Worm (Caenorhabditis elegans) whole organism, late embryonic: ENCODE data around the gene nex-3.

Source experiments
- F13H6.1 ChIP-seq: sonication (generic microtip); optimal IDR thresholded peaks from 2 replicates; lab custom pipeline; 2016; ENCODE audit warnings: missing genetic modification characterization, missing compliant biosample characterization
- K09A11.1 ChIP-seq: sonication (generic microtip); optimal IDR thresholded peaks from 2 replicates; lab custom pipeline; 2017; ENCODE audit warnings: antibody characterized with exemption, mild to moderate bottlenecking, missing genetic modification characterization, missing compliant biosample characterization; ENCODE audit not compliant: insufficient read depth
- T23F11.4 ChIP-seq: fragments of 200-800 bp; sonication (Bioruptor generic); optimal IDR thresholded peaks from 2 replicates; lab custom pipeline; 2018; ENCODE audit warnings: mild to moderate bottlenecking, missing genetic modification characterization, missing compliant biosample characterization
- ahr-1 ChIP-seq: sonication (generic microtip); optimal IDR thresholded peaks from 2 replicates; lab custom pipeline; 2016; ENCODE audit warnings: missing genetic modification characterization, missing compliant biosample characterization
- ceh-14 ChIP-seq: sonication (generic microtip); optimal IDR thresholded peaks from 2 replicates; lab custom pipeline; 2016; ENCODE audit warnings: missing genotype, missing genetic modification characterization, missing compliant biosample characterization
- ceh-18 ChIP-seq: sonication (generic microtip); optimal IDR thresholded peaks from 2 replicates; lab custom pipeline; 2016; ENCODE audit warnings: missing genetic modification characterization, missing compliant biosample characterization
- ceh-2 ChIP-seq: sonication (generic microtip); optimal IDR thresholded peaks from 2 replicates; lab custom pipeline; 2016; ENCODE audit warnings: missing genotype, missing genetic modification characterization, missing compliant biosample characterization
- ceh-22 ChIP-seq: sonication (generic microtip); optimal IDR thresholded peaks from 2 replicates; lab custom pipeline; 2017; ENCODE audit warnings: missing biosample characterization, missing genetic modification characterization
- ceh-24 ChIP-seq: sonication (generic microtip); optimal IDR thresholded peaks from 2 replicates; lab custom pipeline; 2016; ENCODE audit warnings: mild to moderate bottlenecking, missing genetic modification characterization, missing compliant biosample characterization
- ceh-30 ChIP-seq: fragments of 150-350 bp; optimal IDR thresholded peaks from 2 replicates; lab custom pipeline; 2014; ENCODE audit warnings: missing biosample characterization, missing genetic modification characterization
- ceh-34 ChIP-seq: sonication (generic microtip); optimal IDR thresholded peaks from 2 replicates; lab custom pipeline; 2016; ENCODE audit warnings: mild to moderate bottlenecking, missing genetic modification characterization, missing compliant biosample characterization
- ceh-45 ChIP-seq: fragments of 200-800 bp; sonication (Bioruptor generic); IDR thresholded peaks from 2 replicates; pipeline ENCODE4 v1.3.6; 2022; ENCODE audit warnings: missing genetic modification reagents, missing genetic modification characterization, missing compliant biosample characterization
- ceh-48 ChIP-seq: sonication (generic microtip); optimal IDR thresholded peaks from 2 replicates; lab custom pipeline; 2016; ENCODE audit warnings: missing genetic modification characterization, inconsistent platforms, missing compliant biosample characterization
- ceh-6 ChIP-seq: fragments of 200-800 bp; sonication (Bioruptor generic); optimal IDR thresholded peaks from 2 replicates; lab custom pipeline; 2018; ENCODE audit warnings: mild to moderate bottlenecking, missing genetic modification characterization, missing compliant biosample characterization
- che-1 ChIP-seq: sonication (generic microtip); optimal IDR thresholded peaks from 2 replicates; lab custom pipeline; 2016; ENCODE audit warnings: mild to moderate bottlenecking, missing genetic modification characterization, missing compliant biosample characterization
- dmd-4 ChIP-seq: sonication (generic microtip); optimal IDR thresholded peaks from 2 replicates; lab custom pipeline; 2016; ENCODE audit warnings: borderline replicate concordance, missing genetic modification characterization, missing compliant biosample characterization
- elt-4 ChIP-seq: sonication (generic microtip); optimal IDR thresholded peaks from 2 replicates; lab custom pipeline; 2016; ENCODE audit warnings: missing genetic modification characterization, missing compliant biosample characterization
- eyg-1 ChIP-seq: sonication (generic microtip); optimal IDR thresholded peaks from 2 replicates; lab custom pipeline; 2016; ENCODE audit warnings: missing genotype, missing genetic modification characterization, missing compliant biosample characterization
- fax-1 ChIP-seq: sonication (generic microtip); optimal IDR thresholded peaks from 2 replicates; lab custom pipeline; 2016; ENCODE audit warnings: missing genotype, missing genetic modification characterization, missing compliant biosample characterization
- fkh-6 ChIP-seq: sonication (generic microtip); optimal IDR thresholded peaks from 2 replicates; lab custom pipeline; 2016; ENCODE audit warnings: missing genetic modification characterization, missing compliant biosample characterization
- hlh-13 ChIP-seq: fragments of 200-800 bp; sonication (Bioruptor generic); optimal IDR thresholded peaks from 2 replicates; lab custom pipeline; 2018; ENCODE audit warnings: mild to moderate bottlenecking, missing genetic modification characterization, missing compliant biosample characterization
- hlh-15 ChIP-seq: sonication (generic microtip); optimal IDR thresholded peaks from 2 replicates; lab custom pipeline; 2016; ENCODE audit warnings: missing genetic modification characterization, missing compliant biosample characterization
- hlh-6 ChIP-seq: sonication (generic microtip); optimal IDR thresholded peaks from 2 replicates; lab custom pipeline; 2016; ENCODE audit warnings: missing genotype, missing genetic modification characterization, missing compliant biosample characterization
- hlh-8 ChIP-seq: sonication (generic microtip); optimal IDR thresholded peaks from 2 replicates; lab custom pipeline; 2016; ENCODE audit warnings: missing genotype, missing genetic modification characterization, missing compliant biosample characterization
- mec-3 ChIP-seq: sonication (generic microtip); optimal IDR thresholded peaks from 2 replicates; lab custom pipeline; 2016; ENCODE audit warnings: borderline replicate concordance, missing genetic modification characterization, missing compliant biosample characterization
- nfya-1 ChIP-seq: sonication (generic microtip); optimal IDR thresholded peaks from 2 replicates; lab custom pipeline; 2017; ENCODE audit warnings: missing genetic modification characterization, mild to moderate bottlenecking, missing compliant biosample characterization, antibody characterized with exemption, moderate library complexity
- nhr-11 ChIP-seq: fragments of 150-350 bp; optimal IDR thresholded peaks from 2 replicates; lab custom pipeline; 2014; ENCODE audit warnings: missing biosample characterization, missing genetic modification characterization
- npax-4 ChIP-seq: sonication (generic microtip); optimal IDR thresholded peaks from 2 replicates; lab custom pipeline; 2016; ENCODE audit warnings: missing genetic modification characterization, missing compliant biosample characterization
- odd-2 ChIP-seq: sonication (generic microtip); optimal IDR thresholded peaks from 2 replicates; lab custom pipeline; 2017; ENCODE audit warnings: antibody characterized with exemption, mild to moderate bottlenecking, missing genetic modification characterization, missing compliant biosample characterization
- pag-3 ChIP-seq: sonication (generic microtip); optimal IDR thresholded peaks from 2 replicates; lab custom pipeline; 2016; ENCODE audit warnings: missing compliant biosample characterization, missing genetic modification characterization, borderline replicate concordance
- pat-9 ChIP-seq: fragments of 200-800 bp; sonication (Bioruptor generic); optimal IDR thresholded peaks from 2 replicates; lab custom pipeline; 2018; ENCODE audit warnings: mild to moderate bottlenecking, missing genetic modification characterization, moderate library complexity, missing compliant biosample characterization
- pax-1 ChIP-seq: fragments of 150-350 bp; optimal IDR thresholded peaks from 2 replicates; lab custom pipeline; 2014; ENCODE audit warnings: missing biosample characterization, missing genetic modification characterization
- ref-2 ChIP-seq: sonication (generic microtip); optimal IDR thresholded peaks from 2 replicates; lab custom pipeline; 2016; ENCODE audit warnings: missing genetic modification characterization, missing compliant biosample characterization
- sdc-2 ChIP-seq: sonication (generic microtip); optimal IDR thresholded peaks from 2 replicates; lab custom pipeline; 2016; ENCODE audit warnings: missing genotype, missing genetic modification characterization, missing compliant biosample characterization
- sox-2 ChIP-seq: fragments of 200-800 bp; sonication (Bioruptor generic); IDR thresholded peaks from 2 replicates; pipeline ENCODE4 v1.3.6; 2022; ENCODE audit warnings: missing genetic modification reagents, missing genetic modification characterization, missing compliant biosample characterization
- syd-9 ChIP-seq: sonication (generic microtip); optimal IDR thresholded peaks from 2 replicates; lab custom pipeline; 2016; ENCODE audit warnings: mild to moderate bottlenecking, missing genetic modification characterization, moderate library complexity, missing compliant biosample characterization
- tbx-7 ChIP-seq: sonication (generic microtip); optimal IDR thresholded peaks from 2 replicates; lab custom pipeline; 2016; ENCODE audit warnings: missing genotype, missing genetic modification characterization, missing compliant biosample characterization
- unc-3 ChIP-seq, 2 experiments: fragments of 200-800 bp in 1 of 2; sonication (Bioruptor generic) in 1 of 2; sonication (generic microtip) in 1 of 2; conservative IDR thresholded peaks in 1 of 2; optimal IDR thresholded peaks in 1 of 2; 2 replicates each; pipeline versions ENCODE4 v1.3.6 to Lab custom; 2016 to 2022; ENCODE audit warnings: missing compliant biosample characterization in 2 of 2, missing genetic modification characterization in 2 of 2, missing genetic modification reagents in 1 of 2
- unc-42 ChIP-seq: sonication (generic microtip); optimal IDR thresholded peaks from 2 replicates; lab custom pipeline; 2016; ENCODE audit warnings: missing genotype, missing genetic modification characterization, missing compliant biosample characterization
- unc-55 ChIP-seq: sonication (generic microtip); optimal IDR thresholded peaks from 2 replicates; lab custom pipeline; 2017; ENCODE audit warnings: missing biosample characterization, missing genetic modification reagents, missing genetic modification characterization
- unc-86 ChIP-seq: sonication (generic microtip); optimal IDR thresholded peaks from 2 replicates; lab custom pipeline; 2016; ENCODE audit warnings: missing genetic modification characterization, missing compliant biosample characterization
- zip-5 ChIP-seq: sonication (generic microtip); optimal IDR thresholded peaks from 2 replicates; lab custom pipeline; 2016; ENCODE audit warnings: missing genetic modification characterization, missing compliant biosample characterization

Gene nex-3

ce11 chrIII:4441781-4442180 lies at the start of gene nex-3:
TSS of gene nex-3 (plus strand) at chrIII:4442081.
- TF ChIP-seq hlh-15 (tag; lab: Kevin White, UChicago) (no peak), nfya-1 (tag; lab: Kevin White, UChicago) (no peak), hlh-13 (GFP tag; lab: Kevin White, UChicago) (no peak), sdc-2 (no peak), hlh-6 (tag; lab: Kevin White, UChicago) (no peak), ceh-30 (tag; lab: Kevin White, UChicago) (no peak), ahr-1 (no peak), unc-86 (no peak), ceh-45 (GFP tag; lab: Robert Waterston, UW) (no peak), K09A11.1 (tag; lab: Kevin White, UChicago) (no peak), npax-4 (tag; lab: Kevin White, UChicago) (no peak), fkh-6 (tag; lab: Kevin White, UChicago) (no peak), unc-55 (GFP tag; lab: Kevin White, UChicago) (no peak), eyg-1 (tag; lab: Kevin White, UChicago) (no peak), dmd-4 (tag; lab: Kevin White, UChicago) (no peak), sox-2 (GFP tag; lab: Robert Waterston, UW) (no peak)

ce11 chrIII:4394496-4394895 lies 47.4 kb upstream of the nex-3 start, which contains the start of gene R07E5.4:
TSS of gene R07E5.4 (plus strand) at chrIII:4394796.
- TF ChIP-seq mec-3 (no peak), fax-1 (tag; lab: Kevin White, UChicago) (no peak), odd-2 (tag; lab: Kevin White, UChicago) (no peak), dmd-4 (tag; lab: Kevin White, UChicago) (no peak), eyg-1 (tag; lab: Kevin White, UChicago) (no peak), hlh-8 (tag; lab: Kevin White, UChicago) (no peak), zip-5 (tag; lab: Kevin White, UChicago) (no peak), che-1 (tag; lab: Kevin White, UChicago) (no peak), ceh-24 (tag; lab: Kevin White, UChicago) (no peak), unc-42 (tag; lab: Kevin White, UChicago) (no peak), ceh-6 (GFP tag; lab: Kevin White, UChicago) (no peak), ceh-2 (tag; lab: Kevin White, UChicago) (no peak), pag-3 (no peak), ref-2 (tag; lab: Kevin White, UChicago) (no peak), syd-9 (tag; lab: Kevin White, UChicago) (no peak), pat-9 (tag; lab: Kevin White, UChicago) (no peak), elt-4 (no peak), nhr-11 (no peak), tbx-7 (tag; lab: Kevin White, UChicago) (no peak), pax-1 (tag; lab: Kevin White, UChicago) (no peak)

DNA sequence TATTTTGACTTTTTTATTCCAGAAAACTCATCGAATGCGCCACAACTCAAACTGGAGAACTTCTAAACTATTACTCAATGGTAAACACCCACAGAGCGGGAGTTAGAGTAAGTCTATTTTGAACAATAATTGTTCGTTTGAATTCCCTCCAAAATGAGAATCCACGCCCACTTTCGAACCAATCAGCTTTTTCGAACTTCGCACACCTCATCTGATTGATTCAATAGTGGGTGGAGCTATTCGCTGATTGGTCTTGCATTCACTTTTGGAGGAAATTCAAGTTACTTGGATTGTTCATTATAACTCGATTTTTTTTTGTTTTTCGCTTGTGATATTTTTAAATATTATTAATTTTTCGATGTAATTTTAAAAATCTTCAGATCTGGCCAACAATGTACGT lies 46.0 kb upstream of the nex-3 start:
- TF ChIP-seq ceh-18 (tag; lab: Kevin White, UChicago) (no peak), nfya-1 (tag; lab: Kevin White, UChicago) (peak; percentile 72), hlh-13 (GFP tag; lab: Kevin White, UChicago) (no peak), F13H6.1 (tag; lab: Kevin White, UChicago) (no peak)

- no peak for TF ChIP-seq ceh-22 (tag; lab: Kevin White, UChicago)
- TF ChIP-seq hlh-13 (GFP tag; lab: Kevin White, UChicago) = no peak
- TF ChIP-seq sdc-2 = no peak
- no peak for TF ChIP-seq T23F11.4 (GFP tag; lab: Kevin White, UChicago)
- TF ChIP-seq ceh-14 (tag; lab: Kevin White, UChicago) = no peak
- no peak for TF ChIP-seq ceh-34 (tag; lab: Kevin White, UChicago)
- TF ChIP-seq ceh-45 (GFP tag; lab: Robert Waterston, UW) = no peak
- no peak for TF ChIP-seq ceh-48 (tag; lab: Kevin White, UChicago)
- TF ChIP-seq pax-1 (tag; lab: Kevin White, UChicago) = no peak
- no peak for TF ChIP-seq unc-3 (GFP tag; conservative IDR thresholded peaks at IDR 0.05; lab: Robert Waterston, UW)
- no peak for TF ChIP-seq unc-3 (tag; optimal IDR thresholded peaks at IDR 0.05; lab: Kevin White, UChicago)
These were observed 44.8 kb upstream of the nex-3 start, which contains the start of gene R07E5.5 for ce11 chrIII:4397115-4397514. TSS of gene R07E5.5 (plus strand) at chrIII:4397415.
